Fruit fly (Drosophila melanogaster): ENCODE data around the gene Lk.

Gene Lk

DNA sequence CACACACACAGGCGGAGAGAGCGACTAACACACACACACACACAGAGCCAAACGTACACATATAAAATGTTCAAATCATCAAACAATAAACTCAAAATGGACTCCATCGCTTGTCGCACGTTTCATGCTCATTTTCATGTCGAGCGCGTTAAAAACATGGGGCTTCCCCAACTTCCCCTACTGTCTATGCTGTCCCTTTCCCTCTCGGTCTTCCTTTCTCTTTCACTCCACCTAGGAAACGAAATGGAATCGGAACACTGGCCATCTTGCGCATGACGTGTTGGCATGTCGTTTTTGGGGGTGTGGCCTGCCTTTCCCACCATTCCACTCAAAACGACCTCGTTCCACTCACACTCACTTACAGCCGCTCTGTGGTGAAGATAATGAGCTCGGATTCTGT lies 18.3 kb upstream of the Lk start:
- no peak for TF ChIP-seq crc (GFP tag; optimal IDR thresholded peaks at IDR 0.05)
- no peak for TF ChIP-seq inv (GFP tag; IDR thresholded peaks at IDR 0.05; ENCODE audit: partially characterized antibody)
- TF ChIP-seq kni (GFP tag; optimal IDR thresholded peaks at IDR 0.05): peak; percentile 11
- peak; percentile 68 for TF ChIP-seq crol (GFP tag; IDR thresholded peaks at IDR 0.05)
- no peak for TF ChIP-seq CG4730 (GFP tag; IDR thresholded peaks at IDR 0.05)
- TF ChIP-seq CoRest (tag; optimal IDR thresholded peaks at IDR 0.05): peak; percentile 60
- peak; percentile 89 for TF ChIP-seq CG10321 (GFP tag; IDR thresholded peaks at IDR 0.05)
- TF ChIP-seq phol (tag; optimal IDR thresholded peaks at IDR 0.05): peak; percentile 77
- TF ChIP-seq CG6654 (GFP tag; optimal IDR thresholded peaks at IDR 0.05): no peak
- peak; percentile 73; the same call in 1 of the 2 replicates for TF ChIP-seq seq (GFP tag; IDR thresholded peaks at IDR 0.05)
- no peak for TF ChIP-seq E2f1 (GFP tag; IDR thresholded peaks at IDR 0.05)
- 0 out of 2 replicates have a peak, but pooled peaks have one; percentile 31 for TF ChIP-seq Nf-YA (GFP tag; IDR thresholded peaks at IDR 0.05)
- TF ChIP-seq Kr (GFP tag; optimal IDR thresholded peaks at IDR 0.05): no peak
- TF ChIP-seq sr (GFP tag; IDR thresholded peaks at IDR 0.05): no peak; the same call in 1 of the 3 replicates
- TF ChIP-seq knrl (GFP tag; IDR thresholded peaks at IDR 0.05; ENCODE audit: partially characterized antibody): 0 out of 3 replicates have a peak, but pooled peaks have one; percentile 24
- peak; percentile 35; the same call in 1 of the 2 replicates for TF ChIP-seq ato (GFP tag; IDR thresholded peaks at IDR 0.05; ENCODE audit: partially characterized antibody)
- no peak for TF ChIP-seq ro (GFP tag; IDR thresholded peaks at IDR 0.05)
- peak; percentile 8 for TF ChIP-seq HmgD (GFP tag; optimal IDR thresholded peaks at IDR 0.05)
- peak; percentile 99 for TF ChIP-seq z (GFP tag; IDR thresholded peaks at IDR 0.05)
- TF ChIP-seq unc-4 (GFP tag; IDR thresholded peaks at IDR 0.05; ENCODE audit: partially characterized antibody): no peak
- peak; percentile 45; the same call in 1 of the 2 replicates for TF ChIP-seq amos (GFP tag; IDR thresholded peaks at IDR 0.05; ENCODE audit: partially characterized antibody)
- no peak for TF ChIP-seq Poxn (GFP tag; IDR thresholded peaks at IDR 0.05)
- TF ChIP-seq Jarid2 (GFP tag; optimal IDR thresholded peaks at IDR 0.05): peak; percentile 75
- TF ChIP-seq CG31441 (GFP tag; IDR thresholded peaks at IDR 0.05): no peak
- TF ChIP-seq CG42726 (GFP tag; IDR thresholded peaks at IDR 0.05; ENCODE audit: partially characterized antibody): no peak
- TF ChIP-seq aop (GFP tag; IDR thresholded peaks at IDR 0.05): peak; percentile 51; the same call in 1 of the 2 replicates
- TF ChIP-seq CG15479 (GFP tag; optimal IDR thresholded peaks at IDR 0.05): no peak
- TF ChIP-seq CG16813 (GFP tag; IDR thresholded peaks at IDR 0.05; ENCODE audit: partially characterized antibody): no peak
- peak; percentile 30; the same call in 1 of the 3 replicates for TF ChIP-seq CG34224 (GFP tag; IDR thresholded peaks at IDR 0.05; ENCODE audit: partially characterized antibody)
- TF ChIP-seq org-1 (GFP tag; optimal IDR thresholded peaks at IDR 0.05): no peak
- peak; percentile 60; the same call in 1 of the 3 replicates for TF ChIP-seq Opbp (GFP tag; IDR thresholded peaks at IDR 0.05; ENCODE audit: partially characterized antibody)
- no peak for TF ChIP-seq CG4617 (GFP tag; optimal IDR thresholded peaks at IDR 0.05; ENCODE audit: borderline replicate concordance)
- TF ChIP-seq twi (tag; optimal IDR thresholded peaks at IDR 0.05): peak; percentile 29
- no peak for TF ChIP-seq kah (GFP tag; optimal IDR thresholded peaks at IDR 0.05)
- peak; percentile 28 for TF ChIP-seq CG15601 (tag; optimal IDR thresholded peaks at IDR 0.05)
- TF ChIP-seq CG33557 (GFP tag; optimal IDR thresholded peaks at IDR 0.05): peak; percentile 11
- TF ChIP-seq CrebB (tag; optimal IDR thresholded peaks at IDR 0.05): no peak
- TF ChIP-seq pfk (GFP tag; optimal IDR thresholded peaks at IDR 0.05): peak; percentile 100
- no peak for TF ChIP-seq MBD-R2 (GFP tag; IDR thresholded peaks at IDR 0.05)
- TF ChIP-seq Drgx (GFP tag; IDR thresholded peaks at IDR 0.05): no peak
- TF ChIP-seq Dbx (GFP tag; IDR thresholded peaks at IDR 0.05): no peak
- no peak for TF ChIP-seq Pdp1 (GFP tag; optimal IDR thresholded peaks at IDR 0.05)
- TF ChIP-seq hth (optimal IDR thresholded peaks at IDR 0.05): peak; percentile 99
- peak; percentile 19 for TF ChIP-seq CG17829 (tag; optimal IDR thresholded peaks at IDR 0.05)
- peak; percentile 95 for TF ChIP-seq Nf-YB (GFP tag; optimal IDR thresholded peaks at IDR 0.05)
- TF ChIP-seq sd (tag; optimal IDR thresholded peaks at IDR 0.05): peak; percentile 81
- no peak for TF ChIP-seq CG6854 (GFP tag; optimal IDR thresholded peaks at IDR 0.05)
- TF ChIP-seq ewg (GFP tag; optimal IDR thresholded peaks at IDR 0.05): peak; percentile 94
- TF ChIP-seq hkb (optimal IDR thresholded peaks at IDR 0.05): no peak
- TF ChIP-seq hkb (GFP tag; IDR thresholded peaks at IDR 0.05): peak; percentile 45; the same call in 1 of the 2 replicates
